Worm (Caenorhabditis elegans) whole organism, L2 larva: ENCODE results near the gene F58H1.8.

Source experiments
- R02D3.7 ChIP-seq: fragments of 150-350 bp; optimal IDR thresholded peaks from 2 replicates; lab custom pipeline; 2014; ENCODE audit warnings: missing biosample characterization, missing genetic modification characterization
- ZK546.5 ChIP-seq: sonication (generic microtip); optimal IDR thresholded peaks from 2 replicates; lab custom pipeline; 2017; ENCODE audit warnings: missing biosample characterization, missing genetic modification characterization
- aly-2 ChIP-seq: fragments of 150-350 bp; optimal IDR thresholded peaks from 2 replicates; lab custom pipeline; 2014; ENCODE audit warnings: missing biosample characterization, missing genetic modification characterization
- ceh-82 ChIP-seq: fragments of 150-350 bp; optimal IDR thresholded peaks from 2 replicates; lab custom pipeline; 2014; ENCODE audit warnings: missing biosample characterization, missing genetic modification characterization
- dmd-4 ChIP-seq: sonication (generic microtip); optimal IDR thresholded peaks from 2 replicates; lab custom pipeline; 2017; ENCODE audit warnings: missing biosample characterization, missing genetic modification characterization
- elt-3 ChIP-seq: sonication (generic microtip); optimal IDR thresholded peaks from 2 replicates; lab custom pipeline; 2017; ENCODE audit warnings: missing biosample characterization, missing genetic modification characterization
- nhr-11 ChIP-seq: fragments of 150-350 bp; optimal IDR thresholded peaks from 2 replicates; lab custom pipeline; 2014; ENCODE audit warnings: missing biosample characterization, missing genetic modification characterization
- nhr-12 ChIP-seq: fragments of 150-350 bp; optimal IDR thresholded peaks from 2 replicates; lab custom pipeline; 2014; ENCODE audit warnings: missing biosample characterization, missing genetic modification characterization
- peb-1 ChIP-seq: fragments of 150-350 bp; optimal IDR thresholded peaks from 2 replicates; lab custom pipeline; 2014; ENCODE audit warnings: missing biosample characterization, missing genetic modification characterization
- unc-62 ChIP-seq: fragments of 150-350 bp; optimal IDR thresholded peaks from 2 replicates; lab custom pipeline; 2014; ENCODE audit warnings: missing biosample characterization, missing genetic modification reagents, missing genetic modification characterization
- zag-1 ChIP-seq: fragments of 150-350 bp; optimal IDR thresholded peaks from 2 replicates; lab custom pipeline; 2014; ENCODE audit warnings: missing biosample characterization, missing genetic modification characterization
- ztf-4 ChIP-seq: fragments of 150-350 bp; optimal IDR thresholded peaks from 2 replicates; lab custom pipeline; 2014; ENCODE audit warnings: missing biosample characterization, missing genetic modification characterization

DNA sequence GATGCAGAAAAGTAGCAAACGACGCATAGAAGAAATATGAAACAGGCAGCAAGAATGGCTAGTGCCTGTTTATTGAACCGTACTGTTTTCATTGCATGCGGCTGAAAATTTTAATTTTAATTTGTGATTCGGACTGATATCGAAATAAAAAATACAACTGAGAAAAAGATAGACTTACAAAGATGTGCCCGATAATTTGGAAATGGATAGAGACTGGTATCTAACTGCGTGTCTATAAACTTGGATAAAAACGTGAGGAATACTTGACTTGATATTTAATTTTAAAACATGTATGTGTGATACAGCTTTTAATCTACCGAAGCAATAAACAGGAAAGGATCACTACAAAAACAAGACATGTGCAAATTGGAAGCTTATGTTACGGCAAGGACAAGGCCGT, 50.4 kb downstream of the F58H1.8 start, which contains the start of gene mans-2:
- no peak for TF ChIP-seq nhr-11 (tag; lab: Kevin White, UChicago)
- no peak for TF ChIP-seq R02D3.7
- no peak for TF ChIP-seq ceh-82 (tag; lab: Kevin White, UChicago)
- TF ChIP-seq elt-3: no peak
- no peak for TF ChIP-seq ztf-4
- no peak for TF ChIP-seq dmd-4 (tag; lab: Kevin White, UChicago)
- no peak for TF ChIP-seq ZK546.5 (tag; lab: Kevin White, UChicago)
- no peak for TF ChIP-seq nhr-12 (tag; lab: Kevin White, UChicago)
- TF ChIP-seq aly-2 (tag; lab: Kevin White, UChicago): no peak
- no peak for TF ChIP-seq unc-62 (GFP tag; lab: Kevin White, UChicago)
- TF ChIP-seq zag-1: no peak
- TF ChIP-seq peb-1 (tag; lab: Kevin White, UChicago): no peak
